Worm (Caenorhabditis elegans) whole organism, L4/young adult: ENCODE measurements around the gene snr-4.

Source experiments
- W03F9.2 ChIP-seq: fragments of 150-350 bp; optimal IDR thresholded peaks from 2 replicates; lab custom pipeline; 2014; ENCODE audit warnings: missing biosample characterization, missing genetic modification characterization
- dao-5 ChIP-seq: sonication (generic microtip); optimal IDR thresholded peaks from 2 replicates; lab custom pipeline; 2016; ENCODE audit warnings: missing genotype, missing genetic modification characterization, moderate library complexity, missing compliant biosample characterization
- him-1 ChIP-seq: sonication (generic microtip); optimal IDR thresholded peaks from 2 replicates; lab custom pipeline; 2016; ENCODE audit warnings: missing genotype, missing genetic modification reagents, missing genetic modification characterization, missing compliant biosample characterization

ce11 chrV:11951227-11951626 is 28.3 kb downstream of the snr-4 start:
- no peak for TF ChIP-seq him-1 (tag; lab: Kevin White, UChicago)
- TF ChIP-seq W03F9.2 (tag; lab: Kevin White, UChicago) = no peak
- TF ChIP-seq dao-5 (tag; lab: Kevin White, UChicago) = no peak
